Worm (Caenorhabditis elegans) whole organism, L3 larva: ENCODE data around the gene cpb-2.

ENCODE experiments used
- R02D3.7 ChIP-seq: fragments of 150-350 bp; optimal IDR thresholded peaks from 2 replicates; lab custom pipeline; 2014; ENCODE audit warnings: missing biosample characterization, missing genetic modification characterization
- ceh-16 ChIP-seq: sonication (generic microtip); optimal IDR thresholded peaks from 2 replicates; lab custom pipeline; 2017; ENCODE audit warnings: missing biosample characterization, missing genetic modification characterization
- elt-2 ChIP-seq: sonication (generic microtip); optimal IDR thresholded peaks from 2 replicates; lab custom pipeline; 2016; ENCODE audit warnings: missing genetic modification reagents, mild to moderate bottlenecking, missing genetic modification characterization, missing compliant biosample characterization
- nfya-1 ChIP-seq: sonication (generic microtip); optimal IDR thresholded peaks from 2 replicates; lab custom pipeline; 2017; ENCODE audit warnings: missing genetic modification characterization, mild to moderate bottlenecking, missing compliant biosample characterization, antibody characterized with exemption, moderate library complexity; ENCODE audit not compliant: insufficient read depth
- nhr-23 ChIP-seq: fragments of 150-350 bp; optimal IDR thresholded peaks from 2 replicates; lab custom pipeline; 2014; ENCODE audit warnings: missing biosample characterization, missing genetic modification reagents, missing genetic modification characterization
- pqm-1 ChIP-seq: fragments of 150-350 bp; optimal IDR thresholded peaks from 2 replicates; lab custom pipeline; 2017; ENCODE audit warnings: missing biosample characterization, missing genetic modification characterization, inconsistent platforms
- unc-39 ChIP-seq: sonication (generic microtip); optimal IDR thresholded peaks from 4 replicates; lab custom pipeline; 2017; ENCODE audit warnings: missing biosample characterization, missing genetic modification characterization
- zag-1 ChIP-seq: fragments of 150-350 bp; optimal IDR thresholded peaks from 2 replicates; lab custom pipeline; 2014; ENCODE audit warnings: missing biosample characterization, missing genetic modification characterization

Gene cpb-2

DNA sequence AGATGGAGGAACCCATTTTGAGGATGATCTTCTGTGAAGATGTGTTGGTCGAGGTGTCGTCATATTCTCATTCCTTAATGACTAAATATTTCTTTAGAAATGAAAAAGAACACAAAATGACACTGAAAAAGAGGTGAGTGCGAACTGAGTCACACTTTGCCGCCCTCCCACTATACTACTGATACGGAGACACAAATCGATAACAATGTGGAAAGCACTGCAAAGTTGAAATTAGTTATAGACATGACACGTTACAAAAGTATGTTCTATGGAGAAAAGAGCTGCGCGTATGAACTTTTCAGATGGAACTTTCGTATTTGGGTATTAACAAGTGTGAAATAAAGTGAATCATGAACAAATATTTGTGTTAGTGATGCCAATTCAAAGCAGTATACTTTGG lies 51.6 kb downstream of the cpb-2 start, which contains the start of gene tat-4:
TSS of gene tat-4 (minus strand) at position 117 of the 400 bp plus-strand sequence.
- TF ChIP-seq nfya-1, result no peak
- TF ChIP-seq R02D3.7 (tag; lab: Kevin White, UChicago), result no peak
- TF ChIP-seq unc-39 (tag; lab: Kevin White, UChicago), result no peak
- peak; percentile 69 for TF ChIP-seq pqm-1 (tag; lab: Kevin White, UChicago)
- TF ChIP-seq elt-2, result peak; percentile 49
- no peak for TF ChIP-seq nhr-23
- TF ChIP-seq zag-1 (tag; lab: Kevin White, UChicago), result no peak
- TF ChIP-seq ceh-16 (tag; lab: Kevin White, UChicago), result no peak
